Worm (Caenorhabditis elegans) whole organism, young adult: ENCODE results near the gene ugt-47.

ENCODE experiments used
- D2030.7 ChIP-seq: fragments of 200-800 bp; sonication (Bioruptor generic); IDR thresholded peaks from 2 replicates; pipeline ENCODE4 v1.3.6; 2022; ENCODE audit warnings: missing genetic modification reagents, missing genetic modification characterization, missing compliant biosample characterization
- F10E7.11 ChIP-seq: sonication (generic microtip); optimal IDR thresholded peaks from 2 replicates; lab custom pipeline; 2017; ENCODE audit warnings: mild to moderate bottlenecking, missing genetic modification characterization, moderate library complexity, missing compliant biosample characterization
- F23B12.7 ChIP-seq: sonication (generic microtip); optimal IDR thresholded peaks from 2 replicates; lab custom pipeline; 2017; ENCODE audit warnings: missing genetic modification characterization, mild to moderate bottlenecking, missing compliant biosample characterization, antibody characterized with exemption, moderate library complexity; ENCODE audit not compliant: insufficient read depth
- F33H1.4 ChIP-seq: fragments of 200-800 bp; sonication (Bioruptor generic); IDR thresholded peaks from 2 replicates; pipeline ENCODE4 v1.3.6; 2022; ENCODE audit warnings: missing genetic modification reagents, missing genetic modification characterization, missing compliant biosample characterization
- F37B4.10 ChIP-seq: fragments of 200-800 bp; sonication (Bioruptor generic); IDR thresholded peaks from 2 replicates; pipeline ENCODE4 v1.3.6; 2022; ENCODE audit warnings: missing genetic modification characterization, missing compliant biosample characterization
- F39B2.1 ChIP-seq: fragments of 200-800 bp; sonication (Bioruptor generic); IDR thresholded peaks from 2 replicates; pipeline ENCODE4 v1.3.6; 2022; ENCODE audit warnings: missing genetic modification reagents, missing genetic modification characterization, missing compliant biosample characterization
- Y53F4B.3 ChIP-seq: fragments of 200-800 bp; sonication (Bioruptor generic); IDR thresholded peaks from 2 replicates; pipeline ENCODE4 v1.3.6; 2022; ENCODE audit warnings: missing genetic modification reagents, missing genetic modification characterization, missing compliant biosample characterization
- aptf-3 ChIP-seq: fragments of 200-800 bp; sonication (Bioruptor generic); IDR thresholded peaks from 2 replicates; pipeline ENCODE4 v1.3.6; 2022; ENCODE audit warnings: missing genetic modification characterization, missing compliant biosample characterization
- attf-3 ChIP-seq: fragments of 200-800 bp; sonication (Bioruptor generic); conservative IDR thresholded peaks from 2 replicates; pipeline ENCODE4 v1.3.6; 2022; ENCODE audit warnings: missing genetic modification reagents, missing genetic modification characterization, missing compliant biosample characterization
- attf-6 ChIP-seq: fragments of 200-800 bp; sonication (Bioruptor generic); IDR thresholded peaks from 2 replicates; pipeline ENCODE4 v1.3.6; 2022; ENCODE audit warnings: missing genetic modification reagents, missing genetic modification characterization, missing compliant biosample characterization
- bed-1 ChIP-seq: fragments of 200-800 bp; sonication (Bioruptor generic); IDR thresholded peaks from 2 replicates; pipeline ENCODE4 v1.3.6; 2022; ENCODE audit warnings: missing genetic modification reagents, missing genetic modification characterization, missing compliant biosample characterization
- cebp-2 ChIP-seq: fragments of 200-800 bp; sonication (Bioruptor generic); IDR thresholded peaks from 2 replicates; pipeline ENCODE4 v1.3.6; 2022; ENCODE audit warnings: missing genetic modification characterization, missing compliant biosample characterization
- ceh-100 ChIP-seq: fragments of 200-800 bp; sonication (Bioruptor generic); IDR thresholded peaks from 2 replicates; pipeline ENCODE4 v1.3.6; 2022; ENCODE audit warnings: missing genetic modification reagents, missing genetic modification characterization, missing compliant biosample characterization
- ceh-79 ChIP-seq: sonication (generic microtip); optimal IDR thresholded peaks from 2 replicates; lab custom pipeline; 2017; ENCODE audit warnings: mild to moderate bottlenecking, missing genetic modification characterization, missing compliant biosample characterization
- ceh-91 ChIP-seq: fragments of 200-800 bp; sonication (Bioruptor generic); IDR thresholded peaks from 2 replicates; pipeline ENCODE4 v1.3.6; 2022; ENCODE audit warnings: missing genetic modification reagents, missing genetic modification characterization, missing compliant biosample characterization
- dox-1 ChIP-seq: fragments of 200-800 bp; sonication (Bioruptor generic); IDR thresholded peaks from 2 replicates; pipeline ENCODE4 v1.3.6; 2022; ENCODE audit warnings: missing genetic modification reagents, missing genetic modification characterization, missing compliant biosample characterization
- dpff-1 ChIP-seq: sonication (generic microtip); optimal IDR thresholded peaks from 2 replicates; lab custom pipeline; 2017; ENCODE audit warnings: mild to moderate bottlenecking, missing genetic modification characterization, missing compliant biosample characterization
- efl-1 ChIP-seq: fragments of 150-350 bp; optimal IDR thresholded peaks from 2 replicates; lab custom pipeline; 2014; ENCODE audit warnings: missing biosample characterization, missing genetic modification reagents, missing genetic modification characterization
- egrh-3 ChIP-seq: fragments of 200-800 bp; sonication (Bioruptor generic); IDR thresholded peaks from 2 replicates; pipeline ENCODE4 v1.3.6; 2022; ENCODE audit warnings: missing genetic modification reagents, missing genetic modification characterization, missing compliant biosample characterization
- hmg-1.2 ChIP-seq: fragments of 200-800 bp; sonication (Bioruptor generic); IDR thresholded peaks from 2 replicates; pipeline ENCODE4 v1.3.6; 2022; ENCODE audit warnings: missing genetic modification reagents, missing genetic modification characterization, missing compliant biosample characterization
- hsf-1 ChIP-seq: fragments of 200-800 bp; sonication (Bioruptor generic); IDR thresholded peaks from 2 replicates; pipeline ENCODE4 v1.3.6; 2022; ENCODE audit warnings: missing genetic modification reagents, missing genetic modification characterization, missing compliant biosample characterization
- lin-26 ChIP-seq: fragments of 200-800 bp; sonication (Bioruptor generic); IDR thresholded peaks from 2 replicates; pipeline ENCODE4 v1.3.6; 2022; ENCODE audit warnings: missing genetic modification reagents, missing genetic modification characterization, missing compliant biosample characterization
- lsl-1 ChIP-seq: fragments of 200-800 bp; sonication (Bioruptor generic); optimal IDR thresholded peaks from 2 replicates; lab custom pipeline; 2018; ENCODE audit warnings: mild to moderate bottlenecking, missing genetic modification characterization, moderate library complexity, missing compliant biosample characterization
- lsy-27 ChIP-seq: sonication (generic microtip); optimal IDR thresholded peaks from 2 replicates; lab custom pipeline; 2017; ENCODE audit warnings: missing genetic modification characterization, mild to moderate bottlenecking, missing compliant biosample characterization, antibody characterized with exemption, missing genotype, borderline replicate concordance; ENCODE audit not compliant: insufficient read depth
- madf-3 ChIP-seq: fragments of 200-800 bp; sonication (Bioruptor generic); IDR thresholded peaks from 2 replicates; pipeline ENCODE4 v1.3.6; 2022; ENCODE audit warnings: missing genetic modification reagents, missing genetic modification characterization, missing compliant biosample characterization
- madf-6 ChIP-seq: fragments of 200-800 bp; sonication (Bioruptor generic); IDR thresholded peaks from 2 replicates; pipeline ENCODE4 v1.3.6; 2022; ENCODE audit warnings: missing genetic modification reagents, missing genetic modification characterization, missing compliant biosample characterization
- madf-8 ChIP-seq: fragments of 200-800 bp; sonication (Bioruptor generic); conservative IDR thresholded peaks from 2 replicates; pipeline ENCODE4 v1.3.6; 2022; ENCODE audit warnings: missing genetic modification reagents, missing genetic modification characterization, missing compliant biosample characterization
- mcd-1 ChIP-seq: fragments of 200-800 bp; sonication (Bioruptor generic); IDR thresholded peaks from 2 replicates; pipeline ENCODE4 v1.3.6; 2022; ENCODE audit warnings: missing genetic modification reagents, missing genetic modification characterization, missing compliant biosample characterization
- mxl-1 ChIP-seq: sonication (generic microtip); optimal IDR thresholded peaks from 2 replicates; lab custom pipeline; 2016; ENCODE audit warnings: missing genetic modification characterization, missing compliant biosample characterization
- nfyb-1 ChIP-seq: fragments of 200-800 bp; sonication (Bioruptor generic); IDR thresholded peaks from 2 replicates; pipeline ENCODE4 v1.3.6; 2022; ENCODE audit warnings: missing genetic modification reagents, missing genetic modification characterization, missing compliant biosample characterization
- nhr-179 ChIP-seq: sonication (generic microtip); optimal IDR thresholded peaks from 2 replicates; lab custom pipeline; 2016; ENCODE audit warnings: mild to moderate bottlenecking, missing genetic modification characterization, missing compliant biosample characterization
- pbrm-1 ChIP-seq: fragments of 200-800 bp; sonication (Bioruptor generic); IDR thresholded peaks from 2 replicates; pipeline ENCODE4 v1.3.6; 2022; ENCODE audit warnings: missing genetic modification reagents, missing genetic modification characterization, missing compliant biosample characterization
- pha-4 ChIP-seq: fragments of 150-350 bp; sonication (generic microtip); optimal IDR thresholded peaks from 2 replicates; lab custom pipeline; 2014; ENCODE audit warnings: missing biosample characterization, missing genetic modification reagents, missing genetic modification characterization
- rcor-1 ChIP-seq: fragments of 200-800 bp; sonication (Bioruptor generic); IDR thresholded peaks from 2 replicates; pipeline ENCODE4 v1.3.6; 2022; ENCODE audit warnings: missing genetic modification reagents, missing genetic modification characterization, missing compliant biosample characterization
- rec-8 ChIP-seq, 2 experiments: sonication (generic microtip); optimal IDR thresholded peaks; 2 replicates each; lab custom pipeline; 2016; ENCODE audit warnings: mild to moderate bottlenecking in 2 of 2, missing genetic modification characterization in 2 of 2, missing genetic modification reagents in 2 of 2, missing genotype in 2 of 2, missing biosample characterization in 1 of 2, missing compliant biosample characterization in 1 of 2, moderate library complexity in 1 of 2
- sdz-38 ChIP-seq: sonication (generic microtip); optimal IDR thresholded peaks from 2 replicates; lab custom pipeline; 2016; ENCODE audit warnings: missing genotype, missing genetic modification characterization, missing compliant biosample characterization
- snpc-1.1 ChIP-seq: sonication (generic microtip); optimal IDR thresholded peaks from 2 replicates; lab custom pipeline; 2017; ENCODE audit warnings: missing genetic modification characterization, mild to moderate bottlenecking, missing compliant biosample characterization, antibody characterized with exemption, moderate library complexity, missing genotype, missing genetic modification reagents; ENCODE audit not compliant: insufficient read depth
- snpc-1.3 ChIP-seq: sonication (generic microtip); optimal IDR thresholded peaks from 2 replicates; lab custom pipeline; 2017; ENCODE audit warnings: missing genetic modification characterization, mild to moderate bottlenecking, missing compliant biosample characterization, antibody characterized with exemption, moderate library complexity, missing genotype, missing genetic modification reagents; ENCODE audit not compliant: insufficient read depth
- xnd-1 ChIP-seq: sonication (generic microtip); optimal IDR thresholded peaks from 2 replicates; lab custom pipeline; 2016; ENCODE audit warnings: missing genotype, missing genetic modification reagents, missing genetic modification characterization, missing compliant biosample characterization
- ztf-25 ChIP-seq: fragments of 200-800 bp; sonication (Bioruptor generic); IDR thresholded peaks from 2 replicates; pipeline ENCODE4 v1.3.6; 2022; ENCODE audit warnings: missing genetic modification reagents, missing genetic modification characterization, missing compliant biosample characterization

The ugt-47 gene

DNA sequence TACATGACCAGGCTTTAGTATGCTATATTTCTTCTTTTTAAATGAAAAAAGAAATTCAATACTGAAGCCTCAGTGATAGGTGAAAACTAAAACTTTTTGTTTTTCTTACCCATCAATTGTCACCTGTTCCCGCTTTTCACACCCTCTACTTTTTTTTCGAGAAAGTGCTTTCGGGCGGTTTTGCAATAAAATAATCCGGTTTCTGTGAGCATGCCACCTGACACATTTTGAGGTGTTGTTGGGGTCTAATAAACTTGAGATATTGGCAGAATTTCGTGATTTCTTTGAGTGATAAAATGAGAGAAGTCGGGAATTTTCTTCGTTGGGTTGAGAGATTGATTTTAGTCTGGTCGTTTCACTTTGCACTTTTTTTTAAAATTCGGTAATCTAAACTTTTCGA lies 38.4 kb downstream of the ugt-47 start:
- TF ChIP-seq nfyb-1 (GFP tag; lab: Robert Waterston, UW) (no peak), snpc-1.3 (tag; lab: Kevin White, UChicago) (no peak), attf-3 (GFP tag; lab: Robert Waterston, UW) (no peak)

DNA sequence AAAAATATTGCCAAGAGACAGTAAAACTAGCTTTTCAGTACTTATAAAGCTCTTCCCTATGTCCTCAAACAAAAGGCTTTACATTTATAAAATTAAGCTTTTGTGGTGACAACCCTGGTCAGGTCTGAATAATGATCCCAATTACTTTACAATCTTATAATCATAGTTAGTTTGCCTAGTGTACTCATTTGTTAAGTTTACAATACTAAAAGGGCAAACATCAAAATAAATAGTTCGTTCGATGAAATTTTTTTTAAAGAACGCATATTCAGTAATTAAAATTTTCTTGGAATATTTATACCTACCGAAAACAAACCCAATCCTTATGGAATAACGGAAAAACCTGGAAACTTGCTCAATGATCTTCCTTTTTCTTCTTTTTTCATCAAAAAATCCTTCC lies 39.6 kb downstream of the ugt-47 start:
- no peak for TF ChIP-seq ztf-25 (GFP tag; lab: Robert Waterston, UW)

DNA sequence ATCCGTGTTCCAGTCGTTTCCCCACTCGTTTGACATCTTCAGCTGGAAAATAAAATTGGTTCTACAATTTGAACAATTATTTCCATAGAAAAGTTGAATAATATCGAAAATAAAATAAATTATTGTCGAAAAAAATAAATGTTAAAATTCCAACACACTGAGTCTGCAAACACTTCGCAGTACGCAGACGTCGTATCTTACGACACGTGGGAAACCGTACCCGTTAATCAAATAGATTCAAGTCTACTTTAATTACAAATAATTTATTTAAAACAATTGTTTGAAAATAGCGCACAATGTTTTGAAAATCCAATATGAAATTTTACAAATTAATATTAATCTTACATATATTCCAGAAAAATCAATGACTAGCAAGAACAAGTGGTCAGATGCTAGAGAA lies 43.5 kb downstream of the ugt-47 start, which contains the start of gene yif-1:
TSS of gene yif-1 (minus strand) at position 42 of the 400 bp plus-strand sequence.
- TF ChIP-seq sdz-38 (tag; lab: Kevin White, UChicago) (no peak), rec-8 (tag; optimal IDR thresholded peaks at IDR 0.05; lab: Kevin White, UChicago) (no peak), dpff-1 (no peak), xnd-1 (tag; lab: Kevin White, UChicago) (peak; percentile 48), F10E7.11 (tag; lab: Kevin White, UChicago) (no peak), lsl-1 (GFP tag; lab: Kevin White, UChicago) (peak; percentile 72), F23B12.7 (no peak), efl-1 (GFP tag; lab: Kevin White, UChicago) (peak; percentile 36), ceh-79 (tag; lab: Kevin White, UChicago) (no peak), ztf-25 (GFP tag; lab: Robert Waterston, UW) (no peak), lin-26 (GFP tag; lab: Robert Waterston, UW) (no peak), madf-8 (GFP tag; lab: Robert Waterston, UW) (peak; percentile 85)

DNA sequence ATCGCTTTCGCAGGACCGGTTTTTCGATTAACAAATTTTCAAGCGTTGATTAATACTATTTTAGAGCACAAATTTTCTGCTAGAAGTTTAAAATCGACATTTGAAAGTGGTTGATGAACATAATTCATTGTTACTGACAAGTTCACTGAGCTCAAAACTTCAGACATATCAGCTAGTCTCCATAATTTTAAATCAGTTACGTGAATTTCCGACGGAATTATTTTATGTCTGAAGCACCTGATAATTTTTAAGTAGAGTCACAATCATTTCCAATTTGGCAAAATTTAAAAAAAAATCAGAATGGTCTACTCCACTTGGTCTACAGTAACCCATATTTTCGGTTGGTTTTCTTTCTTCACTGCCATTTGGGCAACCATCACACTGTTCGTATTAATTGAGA lies 46.5 kb downstream of the ugt-47 start, which contains the start of gene str-118:
TSS of gene str-118 (plus strand) at position 301 of the 400 bp plus-strand sequence.
- TF ChIP-seq hmg-1.2 (GFP tag; lab: Robert Waterston, UW), result no peak
- TF ChIP-seq F39B2.1 (GFP tag; lab: Robert Waterston, UW), result no peak
- TF ChIP-seq mcd-1 (GFP tag; lab: Robert Waterston, UW), result no peak
- no peak for TF ChIP-seq mxl-1 (tag; lab: Kevin White, UChicago)
- no peak for TF ChIP-seq Y53F4B.3
- no peak for TF ChIP-seq pha-4 (tag; lab: Kevin White, UChicago)
- TF ChIP-seq nhr-179 (tag; lab: Kevin White, UChicago), result no peak
- no peak for TF ChIP-seq snpc-1.1
- TF ChIP-seq cebp-2 (GFP tag; lab: Robert Waterston, UW), result no peak
- TF ChIP-seq pbrm-1 (GFP tag; lab: Robert Waterston, UW), result no peak
- TF ChIP-seq lsl-1 (GFP tag; lab: Kevin White, UChicago), result no peak
- TF ChIP-seq lsy-27 (tag; lab: Kevin White, UChicago), result no peak
- no peak for TF ChIP-seq aptf-3 (GFP tag; lab: Robert Waterston, UW)

DNA sequence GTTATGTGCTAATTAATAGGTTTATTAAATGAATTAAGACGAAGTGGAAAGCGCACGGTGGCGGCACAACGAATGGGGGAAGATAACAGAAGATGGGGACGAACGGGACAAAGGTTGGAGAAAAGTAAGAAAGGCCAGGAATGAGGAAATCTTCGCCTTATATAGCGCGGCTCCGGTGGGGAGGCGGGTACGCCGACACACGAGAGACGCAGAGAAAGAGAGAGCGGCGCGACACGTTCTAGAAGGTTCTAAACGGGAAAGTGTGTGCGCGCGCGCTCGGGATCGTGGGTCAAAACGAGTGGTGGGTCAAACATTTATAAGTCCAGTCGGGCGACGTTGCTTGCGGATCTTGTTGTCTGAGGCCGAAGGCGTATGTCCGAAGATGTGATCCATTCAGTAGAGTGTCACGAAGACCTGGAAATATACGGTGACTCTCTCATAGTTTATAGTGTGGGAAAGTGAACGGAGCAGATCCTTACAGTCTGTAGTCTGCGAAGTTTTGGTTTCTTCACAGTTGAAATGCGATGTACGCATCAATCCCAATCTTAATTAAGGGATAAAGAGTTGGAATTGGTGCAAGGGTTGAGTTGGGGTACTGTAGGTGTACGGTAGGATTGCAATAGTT lies 49.1 kb downstream of the ugt-47 start:
- TF ChIP-seq madf-6 (GFP tag; lab: Robert Waterston, UW) (peak; percentile 94), dox-1 (GFP tag; lab: Robert Waterston, UW) (peak; percentile 76; the same call in 1 of the 2 replicates), bed-1 (0 out of 2 replicates have a peak, but pooled peaks have one; percentile 58), madf-3 (GFP tag; lab: Robert Waterston, UW) (peak; percentile 91), attf-6 (peak; percentile 23; the same call in 1 of the 2 replicates), pbrm-1 (GFP tag; lab: Robert Waterston, UW) (peak; percentile 57; the same call in 1 of the 2 replicates), ceh-100 (peak; percentile 13; the same call in 1 of the 2 replicates), rcor-1 (peak; percentile 56; the same call in 1 of the 2 replicates), ceh-91 (GFP tag; lab: Robert Waterston, UW) (peak; percentile 43), F37B4.10 (GFP tag; lab: Robert Waterston, UW) (0 out of 2 replicates have a peak, but pooled peaks have one; percentile 63), F33H1.4 (GFP tag; lab: Robert Waterston, UW) (peak; percentile 51), xnd-1 (tag; lab: Kevin White, UChicago) (peak; percentile 57), hsf-1 (GFP tag; lab: Robert Waterston, UW) (peak; percentile 99), D2030.7 (GFP tag; lab: Robert Waterston, UW) (peak; percentile 70), egrh-3 (peak; percentile 60; the same call in 1 of the 2 replicates), hmg-1.2 (GFP tag; lab: Robert Waterston, UW) (peak; percentile 79)
